Fruit fly (Drosophila melanogaster): ENCODE data around the gene CG32295.

CG32295 gene

dm6 chr3L:2490752-2491151 is 36.0 kb downstream of the CG32295 start:
- no peak for TF ChIP-seq CG9948 (tag; optimal IDR thresholded peaks at IDR 0.05)
- TF ChIP-seq CG8159 (tag; optimal IDR thresholded peaks at IDR 0.05), result peak; percentile 18
- peak; percentile 37 for TF ChIP-seq gl (tag; optimal IDR thresholded peaks at IDR 0.05)
- TF ChIP-seq CG17806 (tag; optimal IDR thresholded peaks at IDR 0.05), result no peak
- TF ChIP-seq CG14655 (GFP tag; optimal IDR thresholded peaks at IDR 0.05), result no peak
- TF ChIP-seq EcR (GFP tag; optimal IDR thresholded peaks at IDR 0.05), result no peak

- TF ChIP-seq Ets98B (GFP tag; IDR thresholded peaks at IDR 0.05) (peak; percentile 67; the same call in 1 of the 2 replicates), CG13204 (GFP tag; optimal IDR thresholded peaks at IDR 0.05) (peak; percentile 65), fd96Ca (GFP tag; IDR thresholded peaks at IDR 0.05) (peak; percentile 77), EcR (GFP tag; optimal IDR thresholded peaks at IDR 0.05) (peak; percentile 76), Pif1B (GFP tag; optimal IDR thresholded peaks at IDR 0.05) (peak; percentile 42), CG4496 (GFP tag; IDR thresholded peaks at IDR 0.05) (peak; percentile 41; the same call in 1 of the 3 replicates), CG9948 (tag; optimal IDR thresholded peaks at IDR 0.05) (no peak), CG32121 (GFP tag; IDR thresholded peaks at IDR 0.05) (peak; percentile 42; the same call in 1 of the 2 replicates), Snoo (tag; optimal IDR thresholded peaks at IDR 0.05) (no peak), Pif1A (GFP tag; optimal IDR thresholded peaks at IDR 0.05) (peak; percentile 17), D1 (tag; optimal IDR thresholded peaks at IDR 0.05) (no peak), CG12605 (GFP tag; IDR thresholded peaks at IDR 0.05) (0 out of 2 replicates have a peak, but pooled peaks have one; percentile 37)
These were observed 36.9 kb downstream of the CG32295 start for dm6 chr3L:2489855-2490254.

dm6 chr3L:2489438-2489837 is 37.3 kb downstream of the CG32295 start:
- no peak for TF ChIP-seq D1 (tag; optimal IDR thresholded peaks at IDR 0.05)
- no peak for TF ChIP-seq rn (GFP tag; IDR thresholded peaks at IDR 0.05)
- peak; percentile 2 for TF ChIP-seq CG8159 (tag; optimal IDR thresholded peaks at IDR 0.05)
- no peak for TF ChIP-seq Pif1A (GFP tag; optimal IDR thresholded peaks at IDR 0.05)
- TF ChIP-seq CG10348 (GFP tag; IDR thresholded peaks at IDR 0.05), result no peak
- peak; percentile 10 for TF ChIP-seq Pif1B (GFP tag; optimal IDR thresholded peaks at IDR 0.05)
- TF ChIP-seq CG17806 (tag; optimal IDR thresholded peaks at IDR 0.05), result peak; percentile 23

- no peak for TF ChIP-seq Snoo (tag; optimal IDR thresholded peaks at IDR 0.05)
- TF ChIP-seq CG13204 (GFP tag; optimal IDR thresholded peaks at IDR 0.05), result peak; percentile 44
- no peak for TF ChIP-seq Pif1A (GFP tag; optimal IDR thresholded peaks at IDR 0.05)
- TF ChIP-seq CG4496 (GFP tag; IDR thresholded peaks at IDR 0.05), result no peak
- peak; percentile 52; the same call in 1 of the 2 replicates for TF ChIP-seq Ets98B (GFP tag; IDR thresholded peaks at IDR 0.05)
- no peak for TF ChIP-seq D1 (tag; optimal IDR thresholded peaks at IDR 0.05)
- no peak for TF ChIP-seq CG10348 (GFP tag; IDR thresholded peaks at IDR 0.05)
- TF ChIP-seq gl (tag; optimal IDR thresholded peaks at IDR 0.05), result no peak
- peak; percentile 48 for TF ChIP-seq EcR (GFP tag; optimal IDR thresholded peaks at IDR 0.05)
- no peak for TF ChIP-seq CG12605 (GFP tag; IDR thresholded peaks at IDR 0.05)
- no peak for TF ChIP-seq fd96Ca (GFP tag; IDR thresholded peaks at IDR 0.05)
- peak; percentile 1 for TF ChIP-seq CG17806 (tag; optimal IDR thresholded peaks at IDR 0.05)
- peak; percentile 17 for TF ChIP-seq Pif1B (GFP tag; optimal IDR thresholded peaks at IDR 0.05)
- peak; percentile 11 for TF ChIP-seq CG8159 (tag; optimal IDR thresholded peaks at IDR 0.05)
- TF ChIP-seq CG8301 (tag; optimal IDR thresholded peaks at IDR 0.05), result no peak
- no peak for TF ChIP-seq CG34367 (tag; optimal IDR thresholded peaks at IDR 0.05)
These were observed 38.1 kb downstream of the CG32295 start, which contains the start of gene CG1146 for dm6 chr3L:2488634-2489033. Gene CG1146 (plus strand): TSS chr3L:2488804.

dm6 chr3L:2487248-2487647 is 39.5 kb downstream of the CG32295 start:
- peak; percentile 79 for TF ChIP-seq CG15710 (tag; optimal IDR thresholded peaks at IDR 0.05)
- peak; percentile 80 for TF ChIP-seq Pif1B (GFP tag; optimal IDR thresholded peaks at IDR 0.05)
- TF ChIP-seq Ets98B (GFP tag; IDR thresholded peaks at IDR 0.05), result peak; percentile 69
- TF ChIP-seq Snoo (tag; optimal IDR thresholded peaks at IDR 0.05), result peak; percentile 80
- TF ChIP-seq D1 (tag; optimal IDR thresholded peaks at IDR 0.05), result peak; percentile 90
- no peak for TF ChIP-seq CG10348 (GFP tag; IDR thresholded peaks at IDR 0.05)
- TF ChIP-seq CG14655 (GFP tag; optimal IDR thresholded peaks at IDR 0.05), result peak; percentile 95
- TF ChIP-seq CG9948 (tag; optimal IDR thresholded peaks at IDR 0.05), result peak; percentile 96
- peak; percentile 85 for TF ChIP-seq gl (tag; optimal IDR thresholded peaks at IDR 0.05)
- peak; percentile 89 for TF ChIP-seq CG4496 (GFP tag; IDR thresholded peaks at IDR 0.05)
- TF ChIP-seq Pif1A (GFP tag; optimal IDR thresholded peaks at IDR 0.05), result peak; percentile 89
- TF ChIP-seq CG8159 (tag; optimal IDR thresholded peaks at IDR 0.05), result peak; percentile 89
- TF ChIP-seq EcR (GFP tag; optimal IDR thresholded peaks at IDR 0.05), result no peak
- TF ChIP-seq fd96Ca (GFP tag; IDR thresholded peaks at IDR 0.05), result 0 out of 3 replicates have a peak, but pooled peaks have one; percentile 18
- peak; percentile 91 for TF ChIP-seq CG8301 (tag; optimal IDR thresholded peaks at IDR 0.05)
- peak; percentile 65 for TF ChIP-seq CG34367 (tag; optimal IDR thresholded peaks at IDR 0.05)
- peak; percentile 3 for TF ChIP-seq CG13204 (GFP tag; optimal IDR thresholded peaks at IDR 0.05)
- peak; percentile 82 for TF ChIP-seq CG12605 (GFP tag; IDR thresholded peaks at IDR 0.05)
- no peak for TF ChIP-seq rn (GFP tag; IDR thresholded peaks at IDR 0.05)
- peak; percentile 41; the same call in 1 of the 2 replicates for TF ChIP-seq CG32121 (GFP tag; IDR thresholded peaks at IDR 0.05)
- TF ChIP-seq CG17806 (tag; optimal IDR thresholded peaks at IDR 0.05), result peak; percentile 96

dm6 chr3L:2486493-2486892 is 40.3 kb downstream of the CG32295 start:
- no peak for TF ChIP-seq CG10348 (GFP tag; IDR thresholded peaks at IDR 0.05)
- peak; percentile 4 for TF ChIP-seq CG15710 (tag; optimal IDR thresholded peaks at IDR 0.05)
- peak; percentile 11 for TF ChIP-seq CG34367 (tag; optimal IDR thresholded peaks at IDR 0.05)
- TF ChIP-seq Ets98B (GFP tag; IDR thresholded peaks at IDR 0.05), result no peak
- peak; percentile 50 for TF ChIP-seq Pif1A (GFP tag; optimal IDR thresholded peaks at IDR 0.05)
- peak; percentile 49 for TF ChIP-seq CG8301 (tag; optimal IDR thresholded peaks at IDR 0.05)
- TF ChIP-seq CG12605 (GFP tag; IDR thresholded peaks at IDR 0.05), result no peak
- no peak for TF ChIP-seq EcR (GFP tag; optimal IDR thresholded peaks at IDR 0.05)
- TF ChIP-seq CG14655 (GFP tag; optimal IDR thresholded peaks at IDR 0.05), result peak; percentile 73
- peak; percentile 54 for TF ChIP-seq CG9948 (tag; optimal IDR thresholded peaks at IDR 0.05)
- peak; percentile 60 for TF ChIP-seq CG17806 (tag; optimal IDR thresholded peaks at IDR 0.05)
- TF ChIP-seq Pif1B (GFP tag; optimal IDR thresholded peaks at IDR 0.05), result peak; percentile 65
- TF ChIP-seq fd96Ca (GFP tag; IDR thresholded peaks at IDR 0.05), result no peak
- peak; percentile 43 for TF ChIP-seq CG8159 (tag; optimal IDR thresholded peaks at IDR 0.05)
- 0 out of 2 replicates have a peak, but pooled peaks have one; percentile 24 for TF ChIP-seq CG32121 (GFP tag; IDR thresholded peaks at IDR 0.05)
